Fruit fly (Drosophila melanogaster) whole organism, embryonic: Measurements from ENCODE around the gene unc-119.
A peak's percentile ranks its signal among the peaks of the same experiment; 100 is the strongest.

Source experiments
- Bdp1 ChIP-seq: fragments of 200-800 bp; sonication (Bioruptor generic); optimal IDR thresholded peaks from 3 replicates; lab custom pipeline; 2016; ENCODE audit warnings: missing biosample characterization, missing genetic modification characterization
- CG10543 ChIP-seq: fragments of 200-800 bp; sonication (Bioruptor generic); optimal IDR thresholded peaks from 3 replicates; lab custom pipeline; 2017; ENCODE audit warnings: missing biosample characterization, mild to moderate bottlenecking, missing genetic modification characterization, moderate library complexity
- CG11085 ChIP-seq: fragments of 200-800 bp; sonication (Bioruptor generic); IDR thresholded peaks from 2 replicates; pipeline ENCODE4 v1.3.6; 2022; ENCODE audit warnings: missing biosample characterization, missing genetic modification characterization
- CG11456 ChIP-seq: fragments of 200-800 bp; sonication (Bioruptor generic); IDR thresholded peaks from 3 replicates; pipeline ENCODE4 v1.3.6; 2022; ENCODE audit warnings: missing biosample characterization, missing genetic modification characterization
- CG11695 ChIP-seq: fragments of 200-800 bp; sonication (Bioruptor generic); IDR thresholded peaks from 3 replicates; pipeline ENCODE4 v1.3.6; 2022; ENCODE audit warnings: missing biosample characterization, missing genetic modification characterization
- CG12155 ChIP-seq: fragments of 200-800 bp; sonication (Bioruptor generic); optimal IDR thresholded peaks from 3 replicates; lab custom pipeline; 2016; ENCODE audit warnings: missing biosample characterization, missing genetic modification characterization
- CG13775 ChIP-seq: fragments of 200-800 bp; sonication (Bioruptor generic); optimal IDR thresholded peaks from 3 replicates; lab custom pipeline; 2017; ENCODE audit warnings: missing biosample characterization, mild to moderate bottlenecking, missing genetic modification characterization
- CG13894 ChIP-seq: fragments of 200-800 bp; sonication (Bioruptor generic); optimal IDR thresholded peaks from 3 replicates; lab custom pipeline; 2018; ENCODE audit warnings: missing biosample characterization, mild to moderate bottlenecking, missing genetic modification characterization, moderate library complexity
- CG15479 ChIP-seq: fragments of 200-800 bp; sonication (Bioruptor generic); optimal IDR thresholded peaks from 3 replicates; lab custom pipeline; 2019; ENCODE audit warnings: missing biosample characterization, mild to moderate bottlenecking, missing genetic modification characterization, moderate library complexity
- CG15696 ChIP-seq: fragments of 200-800 bp; sonication (Bioruptor generic); optimal IDR thresholded peaks from 2 replicates; lab custom pipeline; 2019; ENCODE audit warnings: missing biosample characterization, mild to moderate bottlenecking, missing genetic modification characterization, moderate library complexity
- CG1647 ChIP-seq: fragments of 200-800 bp; sonication (Bioruptor generic); optimal IDR thresholded peaks from 3 replicates; lab custom pipeline; 2016; ENCODE audit warnings: missing biosample characterization, missing genetic modification characterization
- CG16779 ChIP-seq: fragments of 200-800 bp; sonication (Bioruptor generic); IDR thresholded peaks from 2 replicates; pipeline ENCODE4 v1.3.6; 2022; ENCODE audit warnings: missing biosample characterization, missing genetic modification characterization
- CG16815 ChIP-seq: fragments of 200-800 bp; sonication (Bioruptor generic); optimal IDR thresholded peaks from 3 replicates; lab custom pipeline; 2017; ENCODE audit warnings: missing biosample characterization, mild to moderate bottlenecking, missing genetic modification characterization
- CG18476 ChIP-seq: fragments of 200-800 bp; sonication (Bioruptor generic); optimal IDR thresholded peaks from 2 replicates; lab custom pipeline; 2016; ENCODE audit warnings: missing biosample characterization, mild to moderate bottlenecking, missing genetic modification characterization
- CG18764 ChIP-seq: fragments of 200-800 bp; sonication (Bioruptor generic); optimal IDR thresholded peaks from 3 replicates; lab custom pipeline; 2016; ENCODE audit warnings: missing biosample characterization, missing genetic modification characterization
- CG2199 ChIP-seq: fragments of 200-800 bp; sonication (Bioruptor generic); IDR thresholded peaks from 3 replicates; pipeline ENCODE4 v1.3.6; 2022; ENCODE audit warnings: missing biosample characterization, missing genetic modification characterization
- CG3065 ChIP-seq: fragments of 200-800 bp; sonication (Bioruptor generic); optimal IDR thresholded peaks from 2 replicates; lab custom pipeline; 2016; ENCODE audit warnings: missing biosample characterization, missing genetic modification characterization
- CG31365 ChIP-seq: fragments of 200-800 bp; sonication (Bioruptor generic); optimal IDR thresholded peaks from 2 replicates; lab custom pipeline; 2018; ENCODE audit warnings: missing biosample characterization, mild to moderate bottlenecking, missing genetic modification characterization
- CG4730 ChIP-seq: fragments of 200-800 bp; sonication (Bioruptor generic); IDR thresholded peaks from 2 replicates; pipeline ENCODE4 v1.3.6; 2022; ENCODE audit warnings: missing biosample characterization, missing genetic modification characterization
- CG4854 ChIP-seq: fragments of 200-800 bp; sonication (Bioruptor generic); optimal IDR thresholded peaks from 2 replicates; lab custom pipeline; 2016; ENCODE audit warnings: missing biosample characterization, missing genetic modification characterization, inconsistent platforms
- CG7372 ChIP-seq: fragments of 200-800 bp; sonication (Bioruptor generic); IDR thresholded peaks from 2 replicates; pipeline ENCODE4 v1.3.6; 2022; ENCODE audit warnings: missing biosample characterization, missing genetic modification characterization
- CG7556 ChIP-seq: fragments of 200-800 bp; sonication (Bioruptor generic); optimal IDR thresholded peaks from 2 replicates; lab custom pipeline; 2017; ENCODE audit warnings: missing biosample characterization, mild to moderate bottlenecking, missing genetic modification characterization
- CG8089 ChIP-seq: fragments of 200-800 bp; sonication (Bioruptor generic); optimal IDR thresholded peaks from 3 replicates; lab custom pipeline; 2016; ENCODE audit warnings: missing biosample characterization, missing genetic modification characterization
- CG8765 ChIP-seq: fragments of 200-800 bp; sonication (Bioruptor generic); IDR thresholded peaks from 2 replicates; pipeline ENCODE4 v1.3.6; 2022; ENCODE audit warnings: missing biosample characterization, missing genetic modification characterization
- CG9727 ChIP-seq: fragments of 200-800 bp; sonication (Bioruptor generic); optimal IDR thresholded peaks from 3 replicates; lab custom pipeline; 2017; ENCODE audit warnings: missing biosample characterization, mild to moderate bottlenecking, missing genetic modification characterization
- Dp ChIP-seq: fragments of 200-800 bp; sonication (Bioruptor generic); optimal IDR thresholded peaks from 2 replicates; lab custom pipeline; 2018; ENCODE audit warnings: missing biosample characterization, mild to moderate bottlenecking, missing genetic modification characterization, moderate library complexity
- Hmr ChIP-seq: fragments of 200-800 bp; sonication (Bioruptor generic); optimal IDR thresholded peaks from 3 replicates; lab custom pipeline; 2017; ENCODE audit warnings: mild to moderate bottlenecking, missing biosample characterization, missing genetic modification reagents, missing genetic modification characterization
- Hmx ChIP-seq: fragments of 200-800 bp; sonication (Bioruptor generic); optimal IDR thresholded peaks from 2 replicates; lab custom pipeline; 2016; ENCODE audit warnings: missing biosample characterization, missing genetic modification characterization
- Kr ChIP-seq: fragments of 200-800 bp; sonication (Bioruptor generic); optimal IDR thresholded peaks from 2 replicates; lab custom pipeline; 2017; ENCODE audit warnings: missing biosample characterization, mild to moderate bottlenecking, missing genetic modification characterization
- Mad ChIP-seq: fragments of 200-800 bp; sonication (Bioruptor generic); optimal IDR thresholded peaks from 2 replicates; lab custom pipeline; 2016; ENCODE audit warnings: missing biosample characterization, missing genetic modification characterization
- Sry-δ ChIP-seq: fragments of 200-800 bp; sonication (Bioruptor generic); optimal IDR thresholded peaks from 2 replicates; lab custom pipeline; 2016; ENCODE audit warnings: missing biosample characterization, missing genetic modification characterization
- ap ChIP-seq: fragments of 200-800 bp; sonication (Bioruptor generic); IDR thresholded peaks from 2 replicates; pipeline ENCODE4 v1.3.6; 2022; ENCODE audit warnings: missing biosample characterization, missing genetic modification characterization
- bowl ChIP-seq: fragments of 200-800 bp; sonication (Bioruptor generic); IDR thresholded peaks from 2 replicates; pipeline ENCODE4 v1.3.6; 2022; ENCODE audit warnings: missing biosample characterization, missing genetic modification characterization
- cas ChIP-seq: fragments of 200-800 bp; sonication (Bioruptor generic); IDR thresholded peaks from 2 replicates; pipeline ENCODE4 v1.3.6; 2022; ENCODE audit warnings: missing biosample characterization, missing genetic modification characterization
- cwo ChIP-seq: fragments of 200-800 bp; sonication (Bioruptor generic); optimal IDR thresholded peaks from 3 replicates; lab custom pipeline; 2017; ENCODE audit warnings: missing biosample characterization, missing genetic modification characterization, mild to moderate bottlenecking, moderate library complexity, missing genetic modification reagents
- danr ChIP-seq: fragments of 200-800 bp; sonication (Bioruptor generic); IDR thresholded peaks from 2 replicates; pipeline ENCODE4 v1.3.6; 2022; ENCODE audit warnings: missing biosample characterization, missing genetic modification characterization
- esg ChIP-seq: fragments of 200-800 bp; sonication (Bioruptor generic); conservative IDR thresholded peaks from 2 replicates; pipeline ENCODE4 v1.3.6; 2022; ENCODE audit warnings: missing biosample characterization, missing genetic modification characterization
- fd64A ChIP-seq: fragments of 200-800 bp; sonication (Bioruptor generic); optimal IDR thresholded peaks from 3 replicates; lab custom pipeline; 2018; ENCODE audit warnings: missing biosample characterization, mild to moderate bottlenecking, missing genetic modification characterization
- gfzf ChIP-seq: fragments of 200-800 bp; sonication (Bioruptor generic); optimal IDR thresholded peaks from 2 replicates; lab custom pipeline; 2016; ENCODE audit warnings: missing biosample characterization, mild to moderate bottlenecking, missing genetic modification characterization, moderate library complexity
- maf-S ChIP-seq: fragments of 200-800 bp; sonication (Bioruptor generic); optimal IDR thresholded peaks from 2 replicates; lab custom pipeline; 2016; ENCODE audit warnings: missing biosample characterization, missing genetic modification characterization
- odd ChIP-seq: fragments of 200-800 bp; sonication (Bioruptor generic); optimal IDR thresholded peaks from 2 replicates; lab custom pipeline; 2017; ENCODE audit warnings: missing biosample characterization, mild to moderate bottlenecking, missing genetic modification characterization
- otp ChIP-seq: fragments of 200-800 bp; sonication (Bioruptor generic); IDR thresholded peaks from 3 replicates; pipeline ENCODE4, ENCODE4 v1.3.6; 2022; ENCODE audit warnings: missing biosample characterization, missing genetic modification characterization
- pros ChIP-seq: fragments of 200-800 bp; sonication (Bioruptor generic); optimal IDR thresholded peaks from 3 replicates; lab custom pipeline; 2019; ENCODE audit warnings: missing biosample characterization, mild to moderate bottlenecking, missing genetic modification characterization, moderate library complexity
- run ChIP-seq: fragments of 200-800 bp; sonication (Bioruptor generic); optimal IDR thresholded peaks from 3 replicates; lab custom pipeline; 2018; ENCODE audit warnings: missing biosample characterization, mild to moderate bottlenecking, missing genetic modification characterization
- sim ChIP-seq: fragments of 200-800 bp; sonication (Bioruptor generic); IDR thresholded peaks from 2 replicates; pipeline ENCODE4 v1.3.6; 2022; ENCODE audit warnings: missing biosample characterization, missing genetic modification characterization
- sqz ChIP-seq: fragments of 200-800 bp; sonication (Bioruptor generic); optimal IDR thresholded peaks from 3 replicates; lab custom pipeline; 2018; ENCODE audit warnings: missing biosample characterization, mild to moderate bottlenecking, missing genetic modification characterization
- tin ChIP-seq: fragments of 200-800 bp; sonication (Bioruptor generic); optimal IDR thresholded peaks from 3 replicates; lab custom pipeline; 2016; ENCODE audit warnings: missing biosample characterization, missing genetic modification characterization
- unc-4 ChIP-seq: fragments of 200-800 bp; sonication (Bioruptor generic); IDR thresholded peaks from 2 replicates; pipeline ENCODE4 v1.3.6; 2022; ENCODE audit warnings: missing biosample characterization, missing genetic modification characterization; ENCODE audit not compliant: partially characterized antibody
- z ChIP-seq: fragments of 200-800 bp; sonication (Bioruptor generic); IDR thresholded peaks from 3 replicates; pipeline ENCODE4 v1.3.6; 2022; ENCODE audit warnings: missing biosample characterization, missing genetic modification characterization

Gene unc-119

DNA sequence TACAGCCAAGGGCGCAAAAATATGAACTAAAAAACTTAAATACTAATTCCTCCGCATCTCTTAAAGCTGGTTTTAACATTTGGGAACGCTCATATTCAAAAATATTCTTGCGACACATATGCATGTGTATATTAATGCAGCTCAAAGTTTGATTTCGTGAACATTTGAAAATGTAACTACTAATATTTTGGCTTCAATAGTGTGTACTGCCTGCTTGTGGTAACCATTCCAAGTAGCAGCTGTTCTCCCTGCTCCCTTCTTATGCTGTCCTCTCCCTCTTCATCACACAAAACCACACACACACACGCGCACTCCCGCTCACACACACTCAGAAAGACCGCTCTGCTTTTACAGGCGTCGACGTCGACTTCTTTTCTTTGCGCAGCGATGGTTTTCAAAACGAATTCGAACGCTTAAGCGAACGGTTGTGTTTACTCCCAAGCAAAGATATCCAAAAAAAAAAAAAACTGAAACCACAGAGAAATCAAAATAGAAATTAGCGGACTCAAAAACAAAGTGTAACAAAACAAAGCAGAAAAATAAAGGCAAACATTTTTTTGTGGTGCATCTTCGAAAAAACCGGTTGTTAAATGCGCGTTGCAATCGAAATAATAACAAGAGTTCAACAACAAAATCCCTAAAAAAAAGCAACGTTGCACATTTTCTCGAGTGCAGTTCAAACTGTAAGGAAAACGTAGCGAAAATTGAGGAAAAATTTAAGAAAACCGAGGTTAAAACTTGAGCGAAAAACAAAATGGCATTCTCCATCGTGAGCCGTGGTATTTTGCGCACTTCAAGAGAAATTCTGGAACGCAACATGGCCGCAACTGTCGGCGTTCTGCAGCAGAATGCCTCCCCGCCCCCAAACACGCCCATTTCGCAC, 46.1 kb upstream of the unc-119 start, which contains the start of gene CBP (continued):
- TF ChIP-seq CG13894 (tag; lab: Kevin White, UChicago) (peak; percentile 93), odd (peak; percentile 97), CG13775 (GFP tag; lab: Kevin White, UChicago) (peak; percentile 97), CG15696 (peak; percentile 97), Dp (GFP tag; lab: Kevin White, UChicago) (peak; percentile 26), Mad (peak; percentile 96), CG4854 (peak; percentile 95), CG11085 (peak; percentile 83), CG2199 (GFP tag; lab: Robert Waterston, UW) (peak; percentile 96), danr (GFP tag; lab: Robert Waterston, UW) (peak; percentile 93), Kr (GFP tag; lab: Kevin White, UChicago) (peak; percentile 95), CG8765 (GFP tag; lab: Robert Waterston, UW) (peak; percentile 95), CG8089 (GFP tag; lab: Kevin White, UChicago) (peak; percentile 98), fd64A (GFP tag; lab: Kevin White, UChicago) (peak; percentile 97), CG10543 (GFP tag; lab: Kevin White, UChicago) (peak; percentile 92), CG15479 (peak; percentile 74), CG9727 (GFP tag; lab: Kevin White, UChicago) (peak; percentile 98), CG16779 (GFP tag; lab: Robert Waterston, UW) (peak; percentile 73; the same call in 1 of the 2 replicates), Hmx (peak; percentile 85), bowl (GFP tag; lab: Robert Waterston, UW) (peak; percentile 90), z (GFP tag; lab: Robert Waterston, UW) (peak; percentile 75; the same call in 2 of the 3 replicates), maf-S (GFP tag; lab: Kevin White, UChicago) (peak; percentile 96), Hmr (GFP tag; lab: Kevin White, UChicago) (peak; percentile 97), pros (GFP tag; lab: Kevin White, UChicago) (peak; percentile 99), otp (GFP tag; lab: Robert Waterston, UW) (peak; percentile 97), unc-4 (0 out of 2 replicates have a peak, but pooled peaks have one; percentile 16), CG16815 (GFP tag; lab: Kevin White, UChicago) (peak; percentile 97), CG11695 (GFP tag; lab: Robert Waterston, UW) (peak; percentile 96), CG11456 (peak; percentile 92), CG3065 (GFP tag; lab: Kevin White, UChicago) (peak; percentile 94), CG31365 (tag; lab: Kevin White, UChicago) (peak; percentile 91), ap (peak; percentile 93), run (tag; lab: Kevin White, UChicago) (peak; percentile 97), CG7372 (peak; percentile 90), CG12155 (GFP tag; lab: Kevin White, UChicago) (peak; percentile 93), tin (GFP tag; lab: Kevin White, UChicago) (peak; percentile 98), CG7556 (GFP tag; lab: Kevin White, UChicago) (peak; percentile 98), CG1647 (GFP tag; lab: Kevin White, UChicago) (peak; percentile 95), cas (GFP tag; lab: Robert Waterston, UW) (peak; percentile 85), gfzf (peak; percentile 16), cwo (GFP tag; lab: Kevin White, UChicago) (peak; percentile 94), esg (GFP tag; lab: Robert Waterston, UW) (peak; percentile 95), sqz (GFP tag; lab: Kevin White, UChicago) (peak; percentile 96), CG18764 (GFP tag; lab: Kevin White, UChicago) (peak; percentile 95), Bdp1 (GFP tag; lab: Kevin White, UChicago) (peak; percentile 93), CG4730 (peak; percentile 93), Sry-δ (GFP tag; lab: Kevin White, UChicago) (peak; percentile 67), sim (GFP tag; lab: Robert Waterston, UW) (peak; percentile 96), CG18476 (peak; percentile 97)
